Fruit fly (Drosophila melanogaster): ENCODE data around the gene mtg.
A peak's percentile ranks its signal among the peaks of the same experiment; 100 is the strongest.

The mtg gene

DNA sequence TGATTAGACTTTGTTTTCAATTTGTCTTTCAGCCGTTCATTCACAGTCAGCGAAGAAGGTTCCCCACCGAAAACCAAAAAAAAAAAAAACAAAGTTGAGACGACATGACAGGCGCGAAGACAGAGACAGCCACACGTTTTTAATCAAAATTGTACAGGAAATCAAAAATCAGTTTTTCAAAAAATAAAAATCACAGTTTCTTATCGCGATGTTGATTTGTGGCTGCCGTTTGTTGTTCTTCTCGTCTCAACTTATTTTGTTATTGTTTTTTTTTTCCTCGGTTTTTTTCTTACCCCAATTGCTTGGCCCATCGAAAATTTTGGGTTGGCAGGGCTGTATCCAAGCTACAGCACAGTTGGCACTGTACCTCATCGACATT is 43.0 kb upstream of the mtg start:
- TF ChIP-seq gl (tag; optimal IDR thresholded peaks at IDR 0.05) (no peak), CG8159 (tag; optimal IDR thresholded peaks at IDR 0.05) (no peak), fd96Ca (GFP tag; IDR thresholded peaks at IDR 0.05) (no peak), CG32121 (GFP tag; IDR thresholded peaks at IDR 0.05) (no peak), Ets98B (GFP tag; IDR thresholded peaks at IDR 0.05) (no peak), CG14655 (GFP tag; optimal IDR thresholded peaks at IDR 0.05) (no peak), rn (GFP tag; IDR thresholded peaks at IDR 0.05) (no peak), CG34367 (tag; optimal IDR thresholded peaks at IDR 0.05) (no peak), CG9948 (tag; optimal IDR thresholded peaks at IDR 0.05) (no peak)

DNA sequence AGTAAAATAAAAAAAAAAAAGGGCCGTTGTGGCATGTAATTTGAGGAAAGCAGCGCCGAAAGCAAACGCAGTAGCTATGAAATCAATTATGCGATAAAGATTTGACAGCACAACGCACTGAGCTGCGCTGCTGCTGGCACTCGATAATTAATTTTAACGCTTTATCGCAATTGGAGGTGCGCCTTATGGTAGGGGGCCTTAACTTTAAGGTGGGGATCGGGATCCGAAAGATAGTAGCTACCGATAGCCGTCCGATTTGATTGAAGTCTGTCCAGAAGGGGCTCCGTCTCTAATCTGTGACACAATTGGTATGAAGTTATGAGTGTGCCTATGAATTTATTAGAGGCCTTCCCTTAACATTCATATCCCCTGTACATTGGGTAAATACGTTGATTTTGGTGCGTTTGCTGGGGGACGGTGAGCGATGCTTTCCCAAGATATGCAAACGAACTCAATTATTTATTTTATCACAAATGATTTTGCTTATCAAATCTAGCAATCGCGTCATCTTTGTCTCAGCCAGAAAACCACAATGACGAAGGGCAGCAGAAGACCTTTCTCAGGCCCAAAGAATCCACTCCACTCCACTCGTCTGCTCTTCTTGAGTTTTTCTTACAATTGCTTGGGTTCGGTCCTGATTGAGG is 41.8 kb upstream of the mtg start:
- TF ChIP-seq CG34367 (tag; optimal IDR thresholded peaks at IDR 0.05) (no peak), CG9948 (tag; optimal IDR thresholded peaks at IDR 0.05) (no peak), rn (GFP tag; IDR thresholded peaks at IDR 0.05) (no peak), fd96Ca (GFP tag; IDR thresholded peaks at IDR 0.05) (no peak), CG17806 (tag; optimal IDR thresholded peaks at IDR 0.05) (no peak), CG8301 (tag; optimal IDR thresholded peaks at IDR 0.05) (no peak), gl (tag; optimal IDR thresholded peaks at IDR 0.05) (no peak)

DNA sequence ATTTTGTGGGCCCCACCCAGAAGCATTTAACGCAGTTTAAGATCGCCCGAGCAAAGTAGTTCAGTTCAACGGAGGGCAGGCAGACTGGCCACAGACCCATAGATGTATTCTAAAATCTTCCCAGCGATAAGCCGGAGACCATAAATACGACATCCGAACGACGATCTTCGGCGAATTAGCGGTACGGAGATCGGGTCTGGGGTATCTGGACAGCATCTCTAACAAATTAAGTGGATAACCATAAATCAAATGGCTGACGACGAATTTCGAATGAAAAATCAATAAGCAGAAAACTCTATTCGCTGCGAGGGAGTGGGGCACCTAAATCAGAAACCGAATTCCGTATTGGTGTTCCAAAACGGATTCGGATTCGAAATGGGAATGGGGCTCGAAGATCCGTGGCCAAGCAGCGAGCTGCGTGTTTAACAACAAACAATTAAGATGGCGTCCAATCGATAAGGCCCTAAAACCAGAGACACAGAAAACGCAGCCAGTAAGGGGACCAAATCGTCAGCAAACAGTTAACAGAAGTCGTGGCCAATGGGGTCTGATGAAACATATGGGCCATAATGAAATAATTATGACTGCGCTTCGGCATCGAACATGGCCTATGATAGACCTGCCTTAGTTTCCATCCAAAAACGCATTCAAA is 39.3 kb upstream of the mtg start:
- TF ChIP-seq CG9948 (tag; optimal IDR thresholded peaks at IDR 0.05): no peak
- no peak for TF ChIP-seq Pif1B (GFP tag; optimal IDR thresholded peaks at IDR 0.05)
- no peak for TF ChIP-seq Snoo (tag; optimal IDR thresholded peaks at IDR 0.05)
- no peak for TF ChIP-seq CG17806 (tag; optimal IDR thresholded peaks at IDR 0.05)
- no peak for TF ChIP-seq CG32121 (GFP tag; IDR thresholded peaks at IDR 0.05)
- TF ChIP-seq CG8159 (tag; optimal IDR thresholded peaks at IDR 0.05): no peak
- no peak for TF ChIP-seq CG34367 (tag; optimal IDR thresholded peaks at IDR 0.05)
- TF ChIP-seq rn (GFP tag; IDR thresholded peaks at IDR 0.05): no peak
- TF ChIP-seq CG10348 (GFP tag; IDR thresholded peaks at IDR 0.05): no peak
- TF ChIP-seq fd96Ca (GFP tag; IDR thresholded peaks at IDR 0.05): no peak
- TF ChIP-seq Pif1A (GFP tag; optimal IDR thresholded peaks at IDR 0.05): no peak
- TF ChIP-seq CG13204 (GFP tag; optimal IDR thresholded peaks at IDR 0.05): no peak
- TF ChIP-seq CG12605 (GFP tag; IDR thresholded peaks at IDR 0.05): no peak
- TF ChIP-seq CG15710 (tag; optimal IDR thresholded peaks at IDR 0.05): no peak
- TF ChIP-seq gl (tag; optimal IDR thresholded peaks at IDR 0.05): no peak
- TF ChIP-seq CG14655 (GFP tag; optimal IDR thresholded peaks at IDR 0.05): no peak

DNA sequence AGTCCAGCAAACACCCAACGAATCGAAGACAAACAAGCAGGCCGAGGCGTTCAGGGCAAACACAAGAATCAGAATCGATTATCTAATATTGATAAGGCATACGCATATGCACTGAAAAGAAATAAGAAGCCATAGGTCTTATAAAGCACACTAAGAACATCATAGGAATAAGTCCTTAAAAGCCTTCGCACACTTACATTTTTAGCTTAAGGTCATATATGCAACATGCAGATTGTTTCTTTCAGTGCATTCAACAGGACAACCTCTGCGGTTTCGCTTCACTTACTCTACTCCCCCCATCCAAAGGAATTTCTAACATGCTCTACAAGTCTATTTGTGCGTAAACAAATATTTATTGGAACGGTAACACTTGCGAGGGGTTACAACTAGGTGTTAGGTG is 37.7 kb upstream of the mtg start:
- TF ChIP-seq rn (GFP tag; IDR thresholded peaks at IDR 0.05) (no peak), fd96Ca (GFP tag; IDR thresholded peaks at IDR 0.05) (0 out of 3 replicates have a peak, but pooled peaks have one; percentile 15)

DNA sequence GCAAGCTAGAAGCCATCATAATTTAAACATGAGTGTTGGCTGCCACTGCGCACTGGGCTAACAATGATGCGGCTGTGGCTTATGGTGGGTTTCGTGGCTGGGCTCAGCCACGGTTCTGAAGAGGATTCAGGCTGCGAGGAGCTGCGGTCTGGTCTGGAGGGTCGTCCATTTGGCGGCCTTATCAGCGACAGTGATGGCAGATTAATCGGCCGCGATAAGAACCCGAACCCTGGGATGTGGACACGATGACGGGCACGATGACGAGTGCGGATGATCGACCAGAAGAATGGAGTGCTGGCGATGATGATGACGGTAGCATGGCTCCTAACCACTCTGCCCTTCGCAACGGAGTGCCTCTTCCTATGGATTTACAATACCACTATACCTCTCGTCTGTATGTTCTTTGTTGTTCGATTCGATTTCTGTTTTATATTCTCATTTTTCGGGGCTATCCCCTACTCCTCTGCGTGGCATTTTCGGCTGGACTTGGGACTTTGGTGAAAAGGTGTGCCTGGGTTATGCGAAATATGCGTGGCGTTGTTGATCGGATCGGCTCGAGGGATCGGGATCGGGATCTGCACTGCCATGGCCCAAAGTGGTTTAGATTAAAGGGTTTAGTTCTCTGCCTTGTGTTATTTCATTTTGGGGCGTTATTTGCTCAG is 34.6 kb upstream of the mtg start:
- no peak for TF ChIP-seq Snoo (tag; optimal IDR thresholded peaks at IDR 0.05)
- TF ChIP-seq Pif1A (GFP tag; optimal IDR thresholded peaks at IDR 0.05): no peak
- TF ChIP-seq CG8301 (tag; optimal IDR thresholded peaks at IDR 0.05): no peak
- no peak for TF ChIP-seq CG34367 (tag; optimal IDR thresholded peaks at IDR 0.05)
- TF ChIP-seq CG17806 (tag; optimal IDR thresholded peaks at IDR 0.05): no peak
- no peak for TF ChIP-seq Pif1B (GFP tag; optimal IDR thresholded peaks at IDR 0.05)
- TF ChIP-seq rn (GFP tag; IDR thresholded peaks at IDR 0.05): no peak
- no peak for TF ChIP-seq EcR (GFP tag; optimal IDR thresholded peaks at IDR 0.05)
- no peak for TF ChIP-seq CG13204 (GFP tag; optimal IDR thresholded peaks at IDR 0.05)
- TF ChIP-seq CG15710 (tag; optimal IDR thresholded peaks at IDR 0.05): no peak
- no peak for TF ChIP-seq fd96Ca (GFP tag; IDR thresholded peaks at IDR 0.05)
- TF ChIP-seq CG10348 (GFP tag; IDR thresholded peaks at IDR 0.05): no peak
- no peak for TF ChIP-seq CG8159 (tag; optimal IDR thresholded peaks at IDR 0.05)
- TF ChIP-seq CG32121 (GFP tag; IDR thresholded peaks at IDR 0.05): no peak

DNA sequence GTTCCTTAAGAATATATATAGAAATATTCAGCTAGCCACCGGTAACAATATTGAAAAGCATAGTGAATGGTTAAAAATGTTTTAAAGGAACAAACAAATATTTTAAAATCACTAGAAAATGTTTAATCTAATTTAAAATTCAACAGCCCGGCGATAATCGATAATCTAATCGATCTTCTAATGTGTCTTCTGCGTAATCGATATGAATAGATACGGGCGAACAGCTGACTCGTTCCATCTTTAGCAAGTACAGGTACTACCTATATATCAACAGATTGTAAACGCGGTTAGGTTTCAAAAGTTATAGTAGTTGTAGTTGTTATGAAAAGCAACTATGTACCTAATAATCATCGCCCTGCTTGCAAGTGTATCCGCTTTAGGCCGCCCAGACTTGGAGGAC is 32.6 kb upstream of the mtg start, which contains the start of gene CG7800:
TSS of gene CG7800 (plus strand) at position 231 of the 400 bp plus-strand sequence.
- TF ChIP-seq CG8159 (tag; optimal IDR thresholded peaks at IDR 0.05): no peak

DNA sequence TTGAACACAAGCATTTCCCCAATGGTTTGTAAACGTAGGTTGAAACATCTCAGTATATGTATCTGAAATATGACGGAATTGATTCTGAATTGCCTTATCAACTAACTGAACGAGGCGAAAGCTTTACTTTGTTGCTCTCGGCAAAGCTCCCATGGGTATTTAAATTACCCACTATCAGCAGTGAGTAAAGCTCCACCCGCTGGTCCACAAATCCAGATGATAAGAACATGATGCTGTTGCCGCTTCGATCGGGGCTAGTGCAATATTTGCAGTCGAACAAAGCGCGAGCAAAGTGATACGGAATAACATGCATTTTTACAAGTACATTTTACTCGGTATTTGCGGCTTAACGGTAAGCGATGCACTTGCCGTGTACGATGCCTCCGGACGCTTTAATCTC is 30.4 kb upstream of the mtg start, which contains the start of gene CG18249:
TSS of gene CG18249 (plus strand) at position 256 of the 400 bp plus-strand sequence.
- TF ChIP-seq CG8301 (tag; optimal IDR thresholded peaks at IDR 0.05) (no peak), rn (GFP tag; IDR thresholded peaks at IDR 0.05) (no peak), D1 (tag; optimal IDR thresholded peaks at IDR 0.05) (no peak), CG4496 (GFP tag; IDR thresholded peaks at IDR 0.05) (no peak), CG8159 (tag; optimal IDR thresholded peaks at IDR 0.05) (no peak), CG17806 (tag; optimal IDR thresholded peaks at IDR 0.05) (no peak)

All from whole organism, pupa.